Worm (Caenorhabditis elegans): ENCODE measurements around the gene srt-3.

ce11 chrV:4248359-4248758, 11.6 kb downstream of the srt-3 start:
- TF ChIP-seq sea-1 (GFP tag; conservative IDR thresholded peaks at IDR 0.05) (no peak), ama-1 (optimal IDR thresholded peaks at IDR 0.05) (no peak), ets-7 (tag; optimal IDR thresholded peaks at IDR 0.05) (no peak), pes-1 (GFP tag; IDR thresholded peaks at IDR 0.05) (no peak), tbx-37 (GFP tag; conservative IDR thresholded peaks at IDR 0.05) (no peak), flt-1 (GFP tag; IDR thresholded peaks at IDR 0.05) (no peak), B0310.2 (tag; optimal IDR thresholded peaks at IDR 0.05) (no peak), ceh-13 (GFP tag; optimal IDR thresholded peaks at IDR 0.05) (no peak), aly-1 (tag; optimal IDR thresholded peaks at IDR 0.05) (no peak)

Measured in whole organism, early embryonic.